Fruit fly (Drosophila melanogaster): ENCODE data around the gene CG43149.
A peak's percentile ranks its signal among the peaks of the same experiment; 100 is the strongest.

Gene CG43149

DNA sequence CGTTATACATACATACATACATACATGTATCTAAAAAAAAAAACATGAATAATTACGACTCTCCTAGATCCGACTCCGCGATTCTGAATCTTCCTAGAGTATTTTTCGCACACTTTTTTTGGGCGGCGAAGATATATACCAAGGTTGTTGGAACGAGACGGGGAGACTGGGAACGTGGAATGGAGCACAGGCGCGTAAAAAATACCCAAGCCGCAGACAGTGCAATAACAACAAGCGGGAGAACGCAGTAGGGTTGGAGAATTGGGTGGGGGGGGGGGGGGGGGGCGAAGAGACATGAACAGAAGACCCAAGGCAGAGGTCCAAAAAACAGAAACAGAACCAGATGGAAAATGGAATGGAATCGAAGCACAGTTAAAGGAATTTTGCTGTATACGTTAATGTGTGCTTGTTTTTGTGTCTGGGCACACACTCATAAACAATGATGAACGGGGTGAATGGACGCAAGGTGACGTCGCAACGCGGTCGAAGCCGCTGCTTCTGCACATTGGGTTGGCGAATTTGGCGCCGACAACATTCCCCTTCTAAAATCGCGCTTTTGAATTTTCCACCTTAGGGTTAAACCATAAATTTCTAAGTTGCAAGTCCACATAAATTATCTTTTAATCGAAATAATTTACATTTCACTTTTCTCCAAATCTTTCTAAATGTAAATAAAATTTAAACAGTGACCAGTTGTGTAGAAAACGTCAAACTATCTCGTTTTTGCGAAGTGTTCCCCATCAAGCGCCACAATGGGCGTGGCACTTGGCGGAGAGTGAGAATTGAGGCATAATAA is 19.0 kb upstream of the CG43149 start (continued):
- TF ChIP-seq bsh (GFP tag; optimal IDR thresholded peaks at IDR 0.05) (peak in 1 of 2 experiments; percentile 35), Hr78 (GFP tag; optimal IDR thresholded peaks at IDR 0.05) (no peak), CG2712 (tag; optimal IDR thresholded peaks at IDR 0.05) (no peak), pfk (GFP tag; optimal IDR thresholded peaks at IDR 0.05) (peak; percentile 91), CG13894 (tag; optimal IDR thresholded peaks at IDR 0.05) (peak; percentile 30), cwo (GFP tag; optimal IDR thresholded peaks at IDR 0.05) (no peak), bcd (GFP tag; optimal IDR thresholded peaks at IDR 0.05) (no peak), CG18262 (tag; optimal IDR thresholded peaks at IDR 0.05) (no peak), mld (GFP tag; IDR thresholded peaks at IDR 0.05; ENCODE audit: partially characterized antibody) (no peak), ttk (GFP tag; IDR thresholded peaks at IDR 0.05) (0 out of 2 replicates have a peak, but pooled peaks have one; percentile 5), gsb-n (tag; optimal IDR thresholded peaks at IDR 0.05) (no peak), pb (GFP tag; optimal IDR thresholded peaks at IDR 0.05) (no peak), CG7987 (GFP tag; optimal IDR thresholded peaks at IDR 0.05) (no peak), CG16779 (GFP tag; IDR thresholded peaks at IDR 0.05) (no peak), her (GFP tag; optimal IDR thresholded peaks at IDR 0.05) (no peak), gt (GFP tag; IDR thresholded peaks at IDR 0.05) (no peak), E2f2 (GFP tag; IDR thresholded peaks at IDR 0.05) (no peak), pan (optimal IDR thresholded peaks at IDR 0.05) (no peak), pan (GFP tag; optimal IDR thresholded peaks at IDR 0.05 in 1 of 2, IDR thresholded peaks at IDR 0.05 in 1 of 2) (peak in 1 of 2 experiments; percentile 20), CG14050 (GFP tag; IDR thresholded peaks at IDR 0.05) (no peak), PHDP (tag; optimal IDR thresholded peaks at IDR 0.05) (no peak), tin (GFP tag; optimal IDR thresholded peaks at IDR 0.05) (no peak), sr (GFP tag; IDR thresholded peaks at IDR 0.05) (no peak), CG6813 (GFP tag; optimal IDR thresholded peaks at IDR 0.05) (no peak), corto (GFP tag; optimal IDR thresholded peaks at IDR 0.05) (peak; percentile 63), CG17361 (GFP tag; IDR thresholded peaks at IDR 0.05) (no peak), H15 (GFP tag; IDR thresholded peaks at IDR 0.05) (no peak), CG13424 (tag; optimal IDR thresholded peaks at IDR 0.05) (no peak), CG8359 (GFP tag; optimal IDR thresholded peaks at IDR 0.05; ENCODE audit: borderline replicate concordance) (no peak), TFAM (GFP tag; optimal IDR thresholded peaks at IDR 0.05) (no peak), esg (GFP tag; conservative IDR thresholded peaks at IDR 0.05) (no peak), CG10274 (GFP tag; optimal IDR thresholded peaks at IDR 0.05) (no peak), CG3847 (GFP tag; IDR thresholded peaks at IDR 0.05) (no peak), Med (GFP tag) (no peak), CG1603 (tag; optimal IDR thresholded peaks at IDR 0.05) (no peak), CG9727 (GFP tag; optimal IDR thresholded peaks at IDR 0.05) (no peak), NK7.1 (GFP tag; optimal IDR thresholded peaks at IDR 0.05) (no peak)

DNA sequence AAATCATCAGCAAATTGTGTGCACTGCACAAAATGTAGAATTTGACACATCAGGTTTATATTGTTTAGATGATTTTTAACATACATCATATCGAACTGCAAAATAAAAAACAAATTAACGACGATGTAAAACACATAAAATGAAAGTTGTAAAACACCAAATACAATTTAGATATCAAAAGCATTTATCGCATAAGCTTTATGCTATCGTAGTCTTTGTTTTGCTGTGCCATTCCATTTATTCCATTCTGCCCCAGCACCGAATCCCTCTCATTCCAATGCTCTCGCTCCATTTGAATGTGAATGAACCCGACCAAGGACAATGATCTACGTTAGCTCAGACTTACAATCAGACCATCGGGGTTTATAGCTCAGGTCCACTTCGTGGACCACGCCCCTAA is 16.7 kb upstream of the CG43149 start:
- TF ChIP-seq Atf6 (GFP tag; IDR thresholded peaks at IDR 0.05): no peak
- no peak for TF ChIP-seq emc (GFP tag; optimal IDR thresholded peaks at IDR 0.05)
- TF ChIP-seq Bgb (GFP tag; IDR thresholded peaks at IDR 0.05; ENCODE audit: partially characterized antibody): no peak
- TF ChIP-seq btn (GFP tag; optimal IDR thresholded peaks at IDR 0.05): no peak
- no peak for TF ChIP-seq CG7372 (GFP tag; IDR thresholded peaks at IDR 0.05)
- no peak for TF ChIP-seq CG12236 (GFP tag; optimal IDR thresholded peaks at IDR 0.05)
- peak; percentile 35 for TF ChIP-seq Med (GFP tag)
- TF ChIP-seq CTCF (GFP tag; optimal IDR thresholded peaks at IDR 0.05): no peak
- TF ChIP-seq CG30020 (tag; optimal IDR thresholded peaks at IDR 0.05): peak; percentile 4
- no peak for TF ChIP-seq shn (GFP tag; optimal IDR thresholded peaks at IDR 0.05)
- TF ChIP-seq pfk (GFP tag; optimal IDR thresholded peaks at IDR 0.05): peak; percentile 76
- no peak for TF ChIP-seq nerfin-1 (tag; optimal IDR thresholded peaks at IDR 0.05)
- no peak for TF ChIP-seq Dbx (GFP tag; IDR thresholded peaks at IDR 0.05)
- no peak for TF ChIP-seq Lhr (GFP tag; optimal IDR thresholded peaks at IDR 0.05)
- no peak for TF ChIP-seq croc (GFP tag; conservative IDR thresholded peaks at IDR 0.05)
- TF ChIP-seq Sin3A (optimal IDR thresholded peaks at IDR 0.05): no peak
